Worm (Caenorhabditis elegans) whole organism, late embryonic: ENCODE results near the gene cpl-1.

Experiments
- C08G9.2 ChIP-seq: sonication (generic microtip); optimal IDR thresholded peaks from 2 replicates; lab custom pipeline; 2016; ENCODE audit warnings: mild to moderate bottlenecking, missing genetic modification characterization, moderate library complexity, missing compliant biosample characterization
- K02D7.2 ChIP-seq: sonication (generic microtip); optimal IDR thresholded peaks from 2 replicates; lab custom pipeline; 2017; ENCODE audit warnings: mild to moderate bottlenecking, missing genetic modification characterization, missing compliant biosample characterization
- ceh-14 ChIP-seq: sonication (generic microtip); optimal IDR thresholded peaks from 2 replicates; lab custom pipeline; 2016; ENCODE audit warnings: missing genotype, missing genetic modification characterization, missing compliant biosample characterization
- ceh-18 ChIP-seq: sonication (generic microtip); optimal IDR thresholded peaks from 2 replicates; lab custom pipeline; 2016; ENCODE audit warnings: missing genetic modification characterization, missing compliant biosample characterization
- ceh-24 ChIP-seq: sonication (generic microtip); optimal IDR thresholded peaks from 2 replicates; lab custom pipeline; 2016; ENCODE audit warnings: mild to moderate bottlenecking, missing genetic modification characterization, missing compliant biosample characterization
- ceh-30 ChIP-seq: fragments of 150-350 bp; optimal IDR thresholded peaks from 2 replicates; lab custom pipeline; 2014; ENCODE audit warnings: missing biosample characterization, missing genetic modification characterization
- ceh-31 ChIP-seq: sonication (generic microtip); optimal IDR thresholded peaks from 2 replicates; lab custom pipeline; 2016; ENCODE audit warnings: missing genetic modification characterization, missing compliant biosample characterization
- ceh-48 ChIP-seq: sonication (generic microtip); optimal IDR thresholded peaks from 2 replicates; lab custom pipeline; 2016; ENCODE audit warnings: missing genetic modification characterization, inconsistent platforms, missing compliant biosample characterization
- ceh-6 ChIP-seq: fragments of 200-800 bp; sonication (Bioruptor generic); optimal IDR thresholded peaks from 2 replicates; lab custom pipeline; 2018; ENCODE audit warnings: mild to moderate bottlenecking, missing genetic modification characterization, missing compliant biosample characterization
- che-1 ChIP-seq: sonication (generic microtip); optimal IDR thresholded peaks from 2 replicates; lab custom pipeline; 2016; ENCODE audit warnings: mild to moderate bottlenecking, missing genetic modification characterization, missing compliant biosample characterization
- dmd-4 ChIP-seq: sonication (generic microtip); optimal IDR thresholded peaks from 2 replicates; lab custom pipeline; 2016; ENCODE audit warnings: borderline replicate concordance, missing genetic modification characterization, missing compliant biosample characterization
- elt-4 ChIP-seq: sonication (generic microtip); optimal IDR thresholded peaks from 2 replicates; lab custom pipeline; 2016; ENCODE audit warnings: missing genetic modification characterization, missing compliant biosample characterization
- eyg-1 ChIP-seq: sonication (generic microtip); optimal IDR thresholded peaks from 2 replicates; lab custom pipeline; 2016; ENCODE audit warnings: missing genotype, missing genetic modification characterization, missing compliant biosample characterization
- fkh-10 ChIP-seq: fragments of 150-350 bp; optimal IDR thresholded peaks from 2 replicates; lab custom pipeline; 2014; ENCODE audit warnings: missing biosample characterization, missing genetic modification reagents, missing genetic modification characterization
- fkh-6 ChIP-seq: sonication (generic microtip); optimal IDR thresholded peaks from 2 replicates; lab custom pipeline; 2016; ENCODE audit warnings: missing genetic modification characterization, missing compliant biosample characterization
- hlh-13 ChIP-seq: fragments of 200-800 bp; sonication (Bioruptor generic); optimal IDR thresholded peaks from 2 replicates; lab custom pipeline; 2018; ENCODE audit warnings: mild to moderate bottlenecking, missing genetic modification characterization, missing compliant biosample characterization
- hlh-15 ChIP-seq: sonication (generic microtip); optimal IDR thresholded peaks from 2 replicates; lab custom pipeline; 2016; ENCODE audit warnings: missing genetic modification characterization, missing compliant biosample characterization
- hlh-6 ChIP-seq: sonication (generic microtip); optimal IDR thresholded peaks from 2 replicates; lab custom pipeline; 2016; ENCODE audit warnings: missing genotype, missing genetic modification characterization, missing compliant biosample characterization
- hlh-8 ChIP-seq: sonication (generic microtip); optimal IDR thresholded peaks from 2 replicates; lab custom pipeline; 2016; ENCODE audit warnings: missing genotype, missing genetic modification characterization, missing compliant biosample characterization
- lin-11 ChIP-seq: fragments of 200-800 bp; sonication (Bioruptor generic); optimal IDR thresholded peaks from 2 replicates; lab custom pipeline; 2018; ENCODE audit warnings: mild to moderate bottlenecking, missing genetic modification characterization, missing compliant biosample characterization
- madf-2 ChIP-seq: sonication (generic microtip); optimal IDR thresholded peaks from 2 replicates; lab custom pipeline; 2017; ENCODE audit warnings: missing genetic modification characterization, missing compliant biosample characterization
- mec-3 ChIP-seq: sonication (generic microtip); optimal IDR thresholded peaks from 2 replicates; lab custom pipeline; 2016; ENCODE audit warnings: borderline replicate concordance, missing genetic modification characterization, missing compliant biosample characterization
- nhr-11 ChIP-seq: fragments of 150-350 bp; optimal IDR thresholded peaks from 2 replicates; lab custom pipeline; 2014; ENCODE audit warnings: missing biosample characterization, missing genetic modification characterization
- nhr-232 ChIP-seq: sonication (generic microtip); optimal IDR thresholded peaks from 2 replicates; lab custom pipeline; 2016; ENCODE audit warnings: missing genetic modification characterization, missing compliant biosample characterization
- pat-9 ChIP-seq: fragments of 200-800 bp; sonication (Bioruptor generic); optimal IDR thresholded peaks from 2 replicates; lab custom pipeline; 2018; ENCODE audit warnings: mild to moderate bottlenecking, missing genetic modification characterization, moderate library complexity, missing compliant biosample characterization
- pax-1 ChIP-seq: fragments of 150-350 bp; optimal IDR thresholded peaks from 2 replicates; lab custom pipeline; 2014; ENCODE audit warnings: missing biosample characterization, missing genetic modification characterization
- pha-4 ChIP-seq: fragments of 150-350 bp; optimal IDR thresholded peaks from 2 replicates; lab custom pipeline; 2018; ENCODE audit warnings: missing biosample characterization, missing genetic modification reagents, missing genetic modification characterization
- pros-1 ChIP-seq: fragments of 150-350 bp; optimal IDR thresholded peaks from 2 replicates; lab custom pipeline; 2014; ENCODE audit warnings: missing biosample characterization, missing genetic modification reagents, missing genetic modification characterization
- ref-2 ChIP-seq: sonication (generic microtip); optimal IDR thresholded peaks from 2 replicates; lab custom pipeline; 2016; ENCODE audit warnings: missing genetic modification characterization, missing compliant biosample characterization
- rnt-1 ChIP-seq: sonication (generic microtip); optimal IDR thresholded peaks from 2 replicates; lab custom pipeline; 2016; ENCODE audit warnings: missing genetic modification characterization, missing compliant biosample characterization
- sdc-2 ChIP-seq: sonication (generic microtip); optimal IDR thresholded peaks from 2 replicates; lab custom pipeline; 2016; ENCODE audit warnings: missing genotype, missing genetic modification characterization, missing compliant biosample characterization
- sox-4 ChIP-seq: sonication (generic microtip); optimal IDR thresholded peaks from 2 replicates; lab custom pipeline; 2017; ENCODE audit warnings: mild to moderate bottlenecking, missing genetic modification characterization, inconsistent platforms, missing compliant biosample characterization
- ttx-3 ChIP-seq: sonication (generic microtip); optimal IDR thresholded peaks from 2 replicates; lab custom pipeline; 2016; ENCODE audit warnings: missing genetic modification reagents, missing genetic modification characterization, missing compliant biosample characterization
- unc-3 ChIP-seq, 2 experiments: fragments of 200-800 bp in 1 of 2; sonication (Bioruptor generic) in 1 of 2; sonication (generic microtip) in 1 of 2; conservative IDR thresholded peaks in 1 of 2; optimal IDR thresholded peaks in 1 of 2; 2 replicates each; pipeline versions ENCODE4 v1.3.6 to Lab custom; 2016 to 2022; ENCODE audit warnings: missing compliant biosample characterization in 2 of 2, missing genetic modification characterization in 2 of 2, missing genetic modification reagents in 1 of 2
- unc-42 ChIP-seq: sonication (generic microtip); optimal IDR thresholded peaks from 2 replicates; lab custom pipeline; 2016; ENCODE audit warnings: missing genotype, missing genetic modification characterization, missing compliant biosample characterization
- unc-55 ChIP-seq: sonication (generic microtip); optimal IDR thresholded peaks from 2 replicates; lab custom pipeline; 2017; ENCODE audit warnings: missing biosample characterization, missing genetic modification reagents, missing genetic modification characterization
- unc-86 ChIP-seq: sonication (generic microtip); optimal IDR thresholded peaks from 2 replicates; lab custom pipeline; 2016; ENCODE audit warnings: missing genetic modification characterization, missing compliant biosample characterization

The cpl-1 gene

DNA sequence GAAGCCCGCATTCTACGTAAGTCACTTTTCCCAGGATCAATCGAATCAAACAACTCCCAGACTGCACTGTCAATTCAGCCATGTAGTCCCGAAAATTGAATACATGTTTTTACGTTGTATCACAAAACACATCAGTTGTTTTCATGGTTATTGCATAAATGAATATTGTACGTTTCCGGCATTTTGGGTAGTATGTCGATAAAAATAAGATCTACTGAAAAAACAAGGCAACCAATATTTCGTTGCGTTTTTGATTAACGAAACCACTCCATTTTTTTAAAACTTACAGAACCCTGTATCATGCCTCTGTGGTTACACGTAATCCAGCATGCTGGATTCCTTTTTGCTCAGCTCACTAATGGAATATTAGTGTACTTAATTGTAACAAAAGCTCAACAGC lies 22.0 kb downstream of the cpl-1 start, which contains the start of gene str-149:
Gene str-149 (plus strand): TSS at position 301 of the 400 bp plus-strand sequence.
- no peak for TF ChIP-seq ttx-3 (tag; lab: Kevin White, UChicago)
- TF ChIP-seq ceh-31 (tag; lab: Kevin White, UChicago) = no peak
- TF ChIP-seq unc-42 (tag; lab: Kevin White, UChicago) = no peak
- TF ChIP-seq che-1 (tag; lab: Kevin White, UChicago) = no peak
- TF ChIP-seq hlh-15 (tag; lab: Kevin White, UChicago) = no peak
- no peak for TF ChIP-seq hlh-6 (tag; lab: Kevin White, UChicago)
- no peak for TF ChIP-seq pat-9 (tag; lab: Kevin White, UChicago)
- TF ChIP-seq pha-4 (tag; lab: Kevin White, UChicago) = no peak
- no peak for TF ChIP-seq elt-4 (tag; lab: Kevin White, UChicago)
- TF ChIP-seq ceh-6 (GFP tag; lab: Kevin White, UChicago) = no peak
- no peak for TF ChIP-seq pax-1 (tag; lab: Kevin White, UChicago)
- TF ChIP-seq unc-55 (GFP tag; lab: Kevin White, UChicago) = no peak
- TF ChIP-seq ceh-24 = no peak
- TF ChIP-seq nhr-232 = no peak
- no peak for TF ChIP-seq C08G9.2
- no peak for TF ChIP-seq dmd-4 (tag; lab: Kevin White, UChicago)
- no peak for TF ChIP-seq ref-2 (tag; lab: Kevin White, UChicago)
- TF ChIP-seq lin-11 (tag; lab: Kevin White, UChicago) = no peak
- no peak for TF ChIP-seq nhr-11 (tag; lab: Kevin White, UChicago)
- TF ChIP-seq, all 69 proteins: peak for 0

DNA sequence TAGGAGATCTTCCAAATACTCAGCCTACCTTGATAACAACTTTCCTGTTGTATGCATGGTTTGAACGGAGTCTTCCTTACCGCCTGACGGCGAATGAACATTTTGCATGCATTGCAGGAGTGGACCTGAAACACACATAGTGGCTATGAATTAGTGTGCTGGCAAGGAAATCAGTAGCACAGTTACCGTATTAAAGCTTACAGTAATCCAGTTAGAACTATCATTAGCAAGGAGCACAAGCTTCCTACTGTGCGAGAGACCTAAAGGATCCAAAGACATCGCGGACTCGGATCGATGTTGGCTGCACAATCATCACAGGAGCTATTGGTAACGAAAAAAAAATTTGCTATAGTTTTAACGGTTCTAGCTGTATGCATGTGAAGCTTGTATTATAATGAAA lies 24.4 kb downstream of the cpl-1 start, which contains the start of gene nhr-233:
Gene nhr-233 (minus strand): TSS at position 101 of the 400 bp plus-strand sequence.
- TF ChIP-seq ceh-6 (GFP tag; lab: Kevin White, UChicago) = no peak
- no peak for TF ChIP-seq hlh-13 (GFP tag; lab: Kevin White, UChicago)
- TF ChIP-seq pros-1 = no peak
- TF ChIP-seq sdc-2 (tag; lab: Kevin White, UChicago) = no peak
- TF ChIP-seq madf-2 = no peak
- TF ChIP-seq sox-4 (tag; lab: Kevin White, UChicago) = no peak
- no peak for TF ChIP-seq rnt-1 (tag; lab: Kevin White, UChicago)
- TF ChIP-seq eyg-1 (tag; lab: Kevin White, UChicago) = no peak
- no peak for TF ChIP-seq ceh-31 (tag; lab: Kevin White, UChicago)
- TF ChIP-seq ceh-30 = no peak
- TF ChIP-seq fkh-10 (GFP tag; lab: Kevin White, UChicago) = no peak
- no peak for TF ChIP-seq hlh-8 (tag; lab: Kevin White, UChicago)
- TF ChIP-seq ceh-18 (tag; lab: Kevin White, UChicago) = no peak
- no peak for TF ChIP-seq K02D7.2
- TF ChIP-seq, all 69 proteins: peak for 0

DNA sequence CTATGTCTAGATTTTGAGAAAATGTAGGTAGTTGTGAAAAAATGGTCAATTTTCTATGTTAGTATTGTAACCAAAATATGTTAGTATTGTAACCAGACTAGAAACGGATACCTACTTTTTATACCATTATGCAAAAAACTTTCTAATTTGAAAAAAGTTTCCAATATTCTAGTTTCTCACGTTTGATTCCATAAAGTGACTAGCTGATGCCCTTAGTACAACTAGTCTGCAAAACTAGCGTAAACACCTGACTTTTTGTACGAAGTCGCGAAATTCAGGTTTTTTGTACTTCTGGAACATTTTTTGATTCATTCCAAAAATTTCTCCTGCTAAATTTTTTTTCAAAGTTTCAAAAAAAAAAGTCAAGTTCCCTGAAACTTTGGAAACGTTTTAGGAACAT lies 27.1 kb downstream of the cpl-1 start:
- TF ChIP-seq ceh-48 (tag; lab: Kevin White, UChicago) (no peak), fkh-6 (no peak), mec-3 (tag; lab: Kevin White, UChicago) (no peak), unc-86 (tag; lab: Kevin White, UChicago) (no peak), nhr-232 (no peak), sox-4 (tag; lab: Kevin White, UChicago) (no peak), nhr-11 (tag; lab: Kevin White, UChicago) (no peak)

ce11 chrV:16565639-16566038 lies 29.5 kb downstream of the cpl-1 start, which contains the start of gene sru-45:
sru-45 (plus strand) TSS chrV:16565939.
- TF ChIP-seq ceh-24 (no peak), ceh-48 (tag; lab: Kevin White, UChicago) (no peak), hlh-8 (tag; lab: Kevin White, UChicago) (no peak), unc-55 (GFP tag; lab: Kevin White, UChicago) (no peak), pha-4 (tag; lab: Kevin White, UChicago) (no peak), ceh-14 (tag; lab: Kevin White, UChicago) (no peak), hlh-13 (GFP tag; lab: Kevin White, UChicago) (no peak), ref-2 (tag; lab: Kevin White, UChicago) (no peak), unc-3 (GFP tag; conservative IDR thresholded peaks at IDR 0.05; lab: Robert Waterston, UW) (no peak), unc-3 (tag; optimal IDR thresholded peaks at IDR 0.05; lab: Kevin White, UChicago) (no peak)
